Worm (Caenorhabditis elegans) whole organism, L1 larva: Measurements from ENCODE around the gene R05G9.5.

Experiments used
- C04F5.9 ChIP-seq: sonication (generic microtip); optimal IDR thresholded peaks from 2 replicates; lab custom pipeline; 2016; ENCODE audit warnings: missing genetic modification characterization, missing compliant biosample characterization
- C34B4.2 ChIP-seq: sonication (generic microtip); optimal IDR thresholded peaks from 2 replicates; lab custom pipeline; 2017; ENCODE audit warnings: mild to moderate bottlenecking, missing genetic modification characterization, missing compliant biosample characterization
- Y116A8C.19 ChIP-seq: sonication (generic microtip); optimal IDR thresholded peaks from 2 replicates; lab custom pipeline; 2016; ENCODE audit warnings: missing compliant biosample characterization, missing genetic modification characterization, borderline replicate concordance
- aha-1 ChIP-seq: fragments of 150-350 bp; optimal IDR thresholded peaks from 2 replicates; lab custom pipeline; 2014; ENCODE audit warnings: missing biosample characterization, missing genetic modification characterization
- alr-1 ChIP-seq: fragments of 200-800 bp; sonication (Bioruptor generic); optimal IDR thresholded peaks from 2 replicates; lab custom pipeline; 2018; ENCODE audit warnings: borderline replicate concordance, mild to moderate bottlenecking, missing genetic modification characterization, missing compliant biosample characterization
- aly-2 ChIP-seq: fragments of 150-350 bp; optimal IDR thresholded peaks from 2 replicates; lab custom pipeline; 2014; ENCODE audit warnings: missing biosample characterization, missing genetic modification characterization
- ceh-8 ChIP-seq: fragments of 200-800 bp; sonication (Bioruptor generic); optimal IDR thresholded peaks from 2 replicates; lab custom pipeline; 2018; ENCODE audit warnings: mild to moderate bottlenecking, missing genetic modification characterization, moderate library complexity, missing compliant biosample characterization
- ceh-82 ChIP-seq, 3 experiments: fragments of 150-350 bp in 1 of 3; sonication (generic microtip) in 2 of 3; optimal IDR thresholded peaks; 2 replicates each; lab custom pipeline; 2014 to 2017; ENCODE audit warnings: missing biosample characterization in 3 of 3, missing genetic modification characterization in 3 of 3
- ces-1 ChIP-seq: fragments of 150-350 bp; optimal IDR thresholded peaks from 2 replicates; lab custom pipeline; 2014; ENCODE audit warnings: missing biosample characterization, missing genetic modification reagents, missing genetic modification characterization
- dpl-1 ChIP-seq, 3 experiments: fragments of 150-350 bp in 2 of 3; sonication (generic microtip) in 1 of 3; optimal IDR thresholded peaks; 2 replicates each; lab custom pipeline; 2014 to 2017; ENCODE audit warnings: missing biosample characterization in 3 of 3, missing genetic modification characterization in 3 of 3, missing genetic modification reagents in 3 of 3
- efl-1 ChIP-seq, 4 experiments: fragments of 150-350 bp; optimal IDR thresholded peaks in 3 of 4; peaks in 1 of 4; 1 replicate in 1 of 4; 2 replicates in 3 of 4; lab custom pipeline; 2014; ENCODE audit warnings: missing biosample characterization in 2 of 4, missing genetic modification characterization in 2 of 4, missing genetic modification reagents in 2 of 4
- egl-13 ChIP-seq: sonication (generic microtip); optimal IDR thresholded peaks from 2 replicates; lab custom pipeline; 2016; ENCODE audit warnings: missing genotype, missing genetic modification reagents, missing genetic modification characterization, missing compliant biosample characterization
- egl-27 ChIP-seq, 2 experiments: fragments of 150-350 bp in 1 of 2; sonication (generic microtip); optimal IDR thresholded peaks; 3 replicates each; lab custom pipeline; 2017 to 2018; ENCODE audit warnings: missing biosample characterization in 2 of 2, missing genetic modification characterization in 2 of 2, missing genetic modification reagents in 2 of 2
- elt-2 ChIP-seq: sonication (generic microtip); optimal IDR thresholded peaks from 2 replicates; lab custom pipeline; 2016; ENCODE audit warnings: missing genetic modification characterization, mild to moderate bottlenecking, inconsistent platforms, missing compliant biosample characterization, missing genetic modification reagents
- fkh-10 ChIP-seq: sonication (generic microtip); optimal IDR thresholded peaks from 2 replicates; lab custom pipeline; 2017; ENCODE audit warnings: missing biosample characterization, missing genetic modification reagents, missing genetic modification characterization
- fkh-8 ChIP-seq: sonication (generic microtip); optimal IDR thresholded peaks from 2 replicates; lab custom pipeline; 2016; ENCODE audit warnings: mild to moderate bottlenecking, missing genetic modification characterization, missing compliant biosample characterization
- lin-14 ChIP-seq: fragments of 200-800 bp; sonication (Bioruptor generic); optimal IDR thresholded peaks from 2 replicates; lab custom pipeline; 2018; ENCODE audit warnings: mild to moderate bottlenecking, missing genetic modification characterization, moderate library complexity, missing compliant biosample characterization
- lin-15B ChIP-seq: fragments of 150-350 bp; sonication (generic microtip); optimal IDR thresholded peaks from 3 replicates; lab custom pipeline; 2014; ENCODE audit warnings: missing biosample characterization, missing genetic modification characterization
- lin-39 ChIP-seq: fragments of 150-350 bp; optimal IDR thresholded peaks from 2 replicates; lab custom pipeline; 2014; ENCODE audit warnings: missing biosample characterization, missing genetic modification reagents, missing genetic modification characterization
- lsy-2 ChIP-seq, 2 experiments: fragments of 150-350 bp; optimal IDR thresholded peaks; 2 replicates each; lab custom pipeline; 2014; ENCODE audit warnings: missing biosample characterization in 2 of 2, missing genetic modification characterization in 2 of 2
- nhr-11 ChIP-seq: fragments of 150-350 bp; optimal IDR thresholded peaks from 2 replicates; lab custom pipeline; 2014; ENCODE audit warnings: missing biosample characterization, missing genetic modification characterization
- nhr-12 ChIP-seq: sonication (generic microtip); optimal IDR thresholded peaks from 2 replicates; lab custom pipeline; 2017; ENCODE audit warnings: missing biosample characterization, missing genetic modification characterization
- nhr-237 ChIP-seq: fragments of 150-350 bp; optimal IDR thresholded peaks from 2 replicates; lab custom pipeline; 2014; ENCODE audit warnings: missing biosample characterization, missing genetic modification characterization
- nhr-47 ChIP-seq: sonication (generic microtip); optimal IDR thresholded peaks from 2 replicates; lab custom pipeline; 2016; ENCODE audit warnings: mild to moderate bottlenecking, missing genetic modification characterization, moderate library complexity, missing compliant biosample characterization
- nhr-76 ChIP-seq: sonication (generic microtip); optimal IDR thresholded peaks from 2 replicates; lab custom pipeline; 2017; ENCODE audit warnings: missing biosample characterization, missing genetic modification characterization
- nhr-84 ChIP-seq: sonication (generic microtip); optimal IDR thresholded peaks from 2 replicates; lab custom pipeline; 2017; ENCODE audit warnings: missing biosample characterization, missing genetic modification characterization
- nhr-85 ChIP-seq: sonication (generic microtip); peaks from one replicate; lab custom pipeline; 2016; ENCODE audit warnings: missing genetic modification characterization, inconsistent platforms, missing compliant biosample characterization
- pax-3 ChIP-seq: fragments of 200-800 bp; sonication (Bioruptor generic); optimal IDR thresholded peaks from 2 replicates; lab custom pipeline; 2018; ENCODE audit warnings: mild to moderate bottlenecking, missing genetic modification characterization, moderate library complexity, missing compliant biosample characterization
- sptf-1 ChIP-seq: fragments of 150-350 bp; optimal IDR thresholded peaks from 2 replicates; lab custom pipeline; 2014; ENCODE audit warnings: missing biosample characterization, missing genetic modification characterization
- sup-37 ChIP-seq: fragments of 200-800 bp; sonication (Bioruptor generic); optimal IDR thresholded peaks from 2 replicates; lab custom pipeline; 2018; ENCODE audit warnings: mild to moderate bottlenecking, missing genetic modification characterization, missing compliant biosample characterization
- unc-98 ChIP-seq: fragments of 200-800 bp; sonication (Bioruptor generic); IDR thresholded peaks from 2 replicates; pipeline ENCODE4 v1.3.6; 2022; ENCODE audit warnings: missing genetic modification characterization, missing compliant biosample characterization
- vab-15 ChIP-seq: sonication (generic microtip); optimal IDR thresholded peaks from 2 replicates; lab custom pipeline; 2017; ENCODE audit warnings: missing genotype, mild to moderate bottlenecking, missing genetic modification characterization, missing compliant biosample characterization

The R05G9.5 gene

DNA sequence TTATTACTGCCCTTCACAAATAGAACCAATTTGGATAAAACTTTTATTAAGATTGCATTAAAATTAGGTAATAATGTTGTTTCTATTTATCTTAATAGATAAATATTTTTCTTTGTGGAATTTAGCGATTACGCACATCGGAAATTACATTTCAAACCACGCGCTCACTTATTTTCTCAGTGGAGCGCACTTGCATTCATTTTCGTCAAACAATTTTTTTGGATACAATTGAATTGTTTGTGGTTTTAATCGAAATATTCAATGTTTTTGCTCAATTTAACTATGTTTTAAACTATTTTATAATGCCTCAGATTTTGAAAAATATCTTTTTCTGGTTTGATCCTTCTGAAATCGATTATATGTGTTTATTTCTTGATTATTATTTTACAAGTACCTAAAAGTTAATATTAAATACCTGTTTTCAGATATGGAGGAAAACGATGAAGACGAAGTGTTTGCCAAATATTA is 35.9 kb upstream of the R05G9.5 start, which contains the start of gene utp-20 (continued):
- TF ChIP-seq nhr-47 = no peak
- peak; percentile 60 for TF ChIP-seq lin-14 (GFP tag; lab: Kevin White, UChicago)
- no peak for TF ChIP-seq nhr-76 (tag; lab: Kevin White, UChicago)
- no peak for TF ChIP-seq unc-98 (GFP tag; lab: Robert Waterston, UW)
- TF ChIP-seq nhr-237 (tag; lab: Kevin White, UChicago) = no peak
- TF ChIP-seq nhr-12 (tag; lab: Kevin White, UChicago) = no peak
- no peak for TF ChIP-seq nhr-11 (tag; lab: Kevin White, UChicago)
- TF ChIP-seq dpl-1 (GFP tag; optimal IDR thresholded peaks at IDR 0.05; lab: Kevin White, UChicago) = peak; percentile 83 to 93 (median 92)
- no peak for TF ChIP-seq nhr-84 (tag; lab: Kevin White, UChicago)
- TF ChIP-seq elt-2 (tag; lab: Kevin White, UChicago) = peak; percentile 5
- TF ChIP-seq lsy-2 (tag; optimal IDR thresholded peaks at IDR 0.05; lab: Kevin White, UChicago) = peak; percentile 69 to 82
- TF ChIP-seq ceh-82 (tag; optimal IDR thresholded peaks at IDR 0.05; lab: Kevin White, UChicago) = peak in 2 of 3 experiments; percentile 4 to 43
- TF ChIP-seq aly-2 (tag; lab: Kevin White, UChicago) = no peak
- TF ChIP-seq, all 84 proteins: peak for 28

DNA sequence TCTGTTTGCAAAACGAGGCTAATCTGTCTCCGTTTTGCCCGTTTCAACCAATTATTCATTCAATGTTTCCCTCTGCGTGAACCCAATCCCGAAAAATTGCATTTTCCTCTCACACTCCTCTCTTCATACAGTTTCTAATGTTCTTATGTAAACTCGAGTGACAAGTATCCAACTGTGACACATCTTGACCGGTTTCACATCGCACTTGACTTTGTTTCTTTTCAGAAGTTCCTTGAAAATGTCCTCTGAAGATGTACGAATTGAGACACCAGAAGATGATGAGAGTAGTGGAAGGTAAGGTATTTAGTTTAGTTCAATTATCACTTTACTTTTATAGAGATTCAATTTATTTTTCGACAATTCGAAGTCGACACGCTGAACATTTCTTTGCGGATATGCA is 31.9 kb upstream of the R05G9.5 start, which contains the start of gene abcx-1:
TSS of gene abcx-1 (plus strand) at position 224 of the 400 bp plus-strand sequence.
- no peak for TF ChIP-seq lin-15B (tag; lab: Kevin White, UChicago)
- no peak for TF ChIP-seq vab-15 (tag; lab: Kevin White, UChicago)
- TF ChIP-seq lin-14 (GFP tag; lab: Kevin White, UChicago) = peak; percentile 45
- no peak for TF ChIP-seq sptf-1 (tag; lab: Kevin White, UChicago)
- TF ChIP-seq ceh-8 (GFP tag; lab: Kevin White, UChicago) = no peak
- TF ChIP-seq nhr-85 = peak; percentile 79
- no peak for TF ChIP-seq sup-37 (GFP tag; lab: Kevin White, UChicago)
- TF ChIP-seq lin-39 (tag; lab: Kevin White, UChicago) = no peak
- no peak for TF ChIP-seq egl-13 (tag; lab: Kevin White, UChicago)
- TF ChIP-seq efl-1 (optimal IDR thresholded peaks at IDR 0.05; lab: Kevin White, UChicago) = no peak
- no peak for TF ChIP-seq efl-1 (GFP tag; optimal IDR thresholded peaks at IDR 0.05 in 1 of 2; lab: Kevin White, UChicago)

DNA sequence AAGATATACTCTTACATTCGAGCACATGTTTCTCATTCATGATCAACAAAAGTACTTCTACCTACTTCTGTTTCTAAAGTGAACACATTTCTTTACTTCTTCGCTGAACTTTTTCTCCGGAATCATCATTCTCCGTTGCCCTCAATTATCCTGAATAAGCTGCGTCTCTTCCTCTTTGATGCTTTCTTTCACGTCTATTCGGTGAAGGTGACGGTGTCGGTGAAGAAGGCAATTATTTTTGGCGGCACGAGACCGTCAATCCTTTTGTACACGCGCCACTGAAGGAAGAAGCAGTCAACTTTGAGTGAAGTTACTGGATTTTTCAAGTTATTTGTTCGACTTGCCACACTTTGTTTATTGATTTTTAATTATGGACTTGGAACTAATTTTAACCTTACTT is 31.5 kb upstream of the R05G9.5 start, which contains the start of gene abch-1:
TSS of gene abch-1 (minus strand) at position 101 of the 400 bp plus-strand sequence.
- no peak for TF ChIP-seq alr-1 (tag; lab: Kevin White, UChicago)
- TF ChIP-seq, all 84 proteins: peak for 0

DNA sequence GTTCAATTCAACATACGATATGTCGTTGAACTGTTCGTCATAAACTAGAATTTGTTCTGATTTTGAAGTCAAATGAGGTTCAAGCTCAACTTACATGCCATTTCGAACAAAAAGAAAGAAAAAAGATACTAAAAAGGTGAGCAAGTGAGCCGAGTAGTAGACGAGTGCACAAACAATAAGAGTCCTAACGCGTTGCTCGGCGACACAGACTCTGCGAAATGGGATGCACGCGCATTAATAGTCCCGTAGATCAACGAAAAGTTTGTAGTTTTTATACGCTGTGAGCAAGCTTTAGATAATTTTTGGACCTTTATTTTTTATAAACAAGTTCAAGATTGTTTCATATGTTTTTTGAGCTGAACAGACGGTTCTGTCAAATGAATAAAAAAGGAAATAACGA is 28.6 kb upstream of the R05G9.5 start, which contains the start of gene C56E6.4:
TSS of gene C56E6.4 (minus strand) at position 101 of the 400 bp plus-strand sequence.
- TF ChIP-seq unc-98 (GFP tag; lab: Robert Waterston, UW) = no peak
- TF ChIP-seq ceh-8 (GFP tag; lab: Kevin White, UChicago) = no peak
- no peak for TF ChIP-seq Y116A8C.19 (tag; lab: Kevin White, UChicago)
- TF ChIP-seq fkh-10 (GFP tag; lab: Kevin White, UChicago) = no peak
- TF ChIP-seq egl-27 (tag; optimal IDR thresholded peaks at IDR 0.05; lab: Kevin White, UChicago) = no peak
- no peak for TF ChIP-seq pax-3 (tag; lab: Kevin White, UChicago)
- no peak for TF ChIP-seq C34B4.2 (tag; lab: Kevin White, UChicago)
- TF ChIP-seq egl-13 (tag; lab: Kevin White, UChicago) = no peak
- TF ChIP-seq aha-1 (tag; lab: Kevin White, UChicago) = no peak
- TF ChIP-seq ces-1 = no peak
- TF ChIP-seq ceh-82 (tag; optimal IDR thresholded peaks at IDR 0.05; lab: Kevin White, UChicago) = no peak
- TF ChIP-seq C04F5.9 (tag; lab: Kevin White, UChicago) = no peak
- no peak for TF ChIP-seq fkh-8 (tag; lab: Kevin White, UChicago)
